Fruit fly (Drosophila melanogaster) whole organism, adult: ENCODE results near the gene CG12480.

Experiments used
- CG11617 ChIP-seq: fragments of 200-800 bp; sonication (Bioruptor generic); optimal IDR thresholded peaks from 2 replicates; lab custom pipeline; 2017; ENCODE audit warnings: mild to moderate bottlenecking, missing biosample characterization, missing genetic modification reagents, missing genetic modification characterization
- CG12768 ChIP-seq: fragments of 200-800 bp; sonication (Bioruptor generic); optimal IDR thresholded peaks from 2 replicates; lab custom pipeline; 2017; ENCODE audit warnings: missing biosample characterization, missing genetic modification characterization, mild to moderate bottlenecking, moderate library complexity, missing genetic modification reagents
- CG14711 ChIP-seq: fragments of 200-800 bp; sonication (Bioruptor generic); optimal IDR thresholded peaks from 2 replicates; lab custom pipeline; 2018; ENCODE audit warnings: missing biosample characterization, mild to moderate bottlenecking, missing genetic modification characterization, moderate library complexity
- CG1620 ChIP-seq: fragments of 200-800 bp; sonication (Bioruptor generic); optimal IDR thresholded peaks from 2 replicates; lab custom pipeline; 2016; ENCODE audit warnings: missing biosample characterization, missing genetic modification characterization
- CG33017 ChIP-seq: fragments of 200-800 bp; sonication (Bioruptor generic); optimal IDR thresholded peaks from 2 replicates; lab custom pipeline; 2018; ENCODE audit warnings: missing biosample characterization, mild to moderate bottlenecking, missing genetic modification characterization, moderate library complexity
- CG5204 ChIP-seq: fragments of 200-800 bp; sonication (Bioruptor generic); optimal IDR thresholded peaks from 2 replicates; lab custom pipeline; 2016; ENCODE audit warnings: missing biosample characterization, missing genetic modification characterization
- CG7045 ChIP-seq: fragments of 200-800 bp; sonication (Bioruptor generic); optimal IDR thresholded peaks from 2 replicates; lab custom pipeline; 2017; ENCODE audit warnings: missing biosample characterization, mild to moderate bottlenecking, missing genetic modification characterization
- CG7101 ChIP-seq: fragments of 200-800 bp; sonication (Bioruptor generic); optimal IDR thresholded peaks from 2 replicates; lab custom pipeline; 2018; ENCODE audit warnings: missing biosample characterization, mild to moderate bottlenecking, missing genetic modification characterization, moderate library complexity
- Clk ChIP-seq: fragments of 200-800 bp; sonication (Bioruptor generic); optimal IDR thresholded peaks from 2 replicates; lab custom pipeline; 2017; ENCODE audit warnings: missing biosample characterization, missing genetic modification characterization
- Crg-1 ChIP-seq: fragments of 200-800 bp; sonication (Bioruptor generic); optimal IDR thresholded peaks from 2 replicates; lab custom pipeline; 2016; ENCODE audit warnings: missing biosample characterization, missing genetic modification characterization
- Hr96 ChIP-seq: fragments of 200-800 bp; sonication (Bioruptor generic); optimal IDR thresholded peaks from 2 replicates; lab custom pipeline; 2016; ENCODE audit warnings: missing biosample characterization, missing genetic modification characterization
- Mnt ChIP-seq: fragments of 200-800 bp; sonication (Bioruptor generic); optimal IDR thresholded peaks from 2 replicates; lab custom pipeline; 2016; ENCODE audit warnings: missing biosample characterization, mild to moderate bottlenecking, missing genetic modification characterization
- bab1 ChIP-seq: fragments of 200-800 bp; sonication (Bioruptor generic); optimal IDR thresholded peaks from 3 replicates; lab custom pipeline; 2019; ENCODE audit warnings: missing biosample characterization, mild to moderate bottlenecking, missing genetic modification characterization, moderate library complexity
- cic ChIP-seq: fragments of 200-800 bp; sonication (Bioruptor generic); optimal IDR thresholded peaks from 2 replicates; lab custom pipeline; 2017; ENCODE audit warnings: missing biosample characterization, mild to moderate bottlenecking, missing genetic modification characterization, moderate library complexity
- cnc ChIP-seq, 2 experiments: fragments of >200 bp; optimal IDR thresholded peaks; 2 replicates each; lab custom pipeline; 2017
- kay ChIP-seq: fragments of 200-800 bp; sonication (Bioruptor generic); peaks from one replicate; lab custom pipeline; 2016; ENCODE audit warnings: missing biosample characterization, missing genetic modification characterization, borderline replicate concordance
- ovo ChIP-seq: fragments of 200-800 bp; sonication (Bioruptor generic); optimal IDR thresholded peaks from 2 replicates; lab custom pipeline; 2016; ENCODE audit warnings: missing biosample characterization, missing genetic modification characterization
- pad ChIP-seq: fragments of 200-800 bp; sonication (Bioruptor generic); optimal IDR thresholded peaks from 3 replicates; lab custom pipeline; 2017; ENCODE audit warnings: missing biosample characterization, missing genetic modification characterization, mild to moderate bottlenecking, moderate library complexity, missing genetic modification reagents
- tj ChIP-seq: fragments of 200-800 bp; sonication (Bioruptor generic); optimal IDR thresholded peaks from 3 replicates; lab custom pipeline; 2017; ENCODE audit warnings: missing biosample characterization, mild to moderate bottlenecking, missing genetic modification characterization, moderate library complexity
- toe ChIP-seq: fragments of 200-800 bp; sonication (Bioruptor generic); optimal IDR thresholded peaks from 2 replicates; lab custom pipeline; 2016; ENCODE audit warnings: missing biosample characterization, missing genetic modification characterization

CG12480 gene

DNA sequence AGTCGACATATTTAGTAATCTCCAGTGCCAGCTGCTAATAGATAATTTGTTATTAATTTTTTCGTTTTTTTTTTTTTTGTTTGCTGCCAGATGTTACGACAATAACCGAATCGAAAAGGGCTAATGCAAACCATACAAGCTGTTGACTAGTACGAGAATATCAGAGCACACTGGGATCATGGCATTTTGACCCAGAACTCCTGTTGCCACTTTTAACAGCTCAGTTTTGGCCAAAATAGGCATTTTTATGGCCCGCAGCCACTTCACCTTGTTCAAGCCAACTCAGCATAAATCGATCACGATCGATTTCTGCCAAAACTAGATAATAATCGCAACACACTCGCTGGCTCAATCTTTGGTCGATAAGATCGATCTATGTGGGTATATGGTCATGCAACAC is 17.5 kb upstream of the CG12480 start, which contains the start of gene CG12479:
CG12479 (minus strand) TSS at position 101 of the 400 bp plus-strand sequence.
- TF ChIP-seq pad (GFP tag; lab: Kevin White, UChicago) (no peak), ovo (GFP tag; lab: Kevin White, UChicago) (no peak), Hr96 (GFP tag; lab: Kevin White, UChicago) (no peak), Mnt (GFP tag; lab: Kevin White, UChicago) (no peak), cnc (optimal IDR thresholded peaks at IDR 0.05; lab: Kevin White, UChicago) (no peak), kay (no peak), Crg-1 (no peak), CG5204 (GFP tag; lab: Kevin White, UChicago) (no peak)

DNA sequence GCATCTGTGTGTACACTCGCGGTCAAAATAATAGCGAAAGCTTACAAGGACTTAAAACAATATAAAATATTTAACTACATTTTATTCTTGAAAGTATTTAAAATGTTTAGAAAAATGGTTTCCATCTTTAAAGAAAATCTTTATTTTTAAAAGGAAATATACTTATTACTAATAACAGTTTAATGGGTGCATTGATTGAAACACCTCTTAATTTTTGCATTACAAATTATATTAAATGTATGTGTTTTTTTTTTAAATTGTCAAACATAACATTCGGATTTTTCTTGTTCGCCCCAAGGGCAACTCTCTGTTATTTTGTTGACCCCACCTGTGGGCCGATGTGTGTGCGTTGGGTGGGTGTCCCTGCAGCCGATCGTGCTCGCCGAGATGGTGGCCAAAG is 15.7 kb upstream of the CG12480 start:
- TF ChIP-seq CG11617 (GFP tag; lab: Kevin White, UChicago) (no peak), Crg-1 (no peak), CG33017 (tag; lab: Kevin White, UChicago) (no peak), CG14711 (tag; lab: Kevin White, UChicago) (no peak), CG5204 (GFP tag; lab: Kevin White, UChicago) (no peak), Hr96 (GFP tag; lab: Kevin White, UChicago) (no peak), Clk (no peak)

- TF ChIP-seq bab1: no peak
- TF ChIP-seq CG1620: no peak
- TF ChIP-seq tj (GFP tag; lab: Kevin White, UChicago): no peak
- TF ChIP-seq ovo (GFP tag; lab: Kevin White, UChicago): no peak
- no peak for TF ChIP-seq CG5204 (GFP tag; lab: Kevin White, UChicago)
- TF ChIP-seq kay: no peak
- TF ChIP-seq CG11617 (GFP tag; lab: Kevin White, UChicago): no peak
Observed at dm6 chrX:14172524-14172923, 3.1 kb downstream of the CG12480 start, which contains the start of gene betaNACtes1. Gene betaNACtes1, minus strand, starts transcription at chrX:14172624.

dm6 chrX:14173654-14174053 is 4.3 kb downstream of the CG12480 start:
- TF ChIP-seq bab1 (no peak), CG11617 (GFP tag; lab: Kevin White, UChicago) (no peak), ovo (GFP tag; lab: Kevin White, UChicago) (no peak), Mnt (GFP tag; lab: Kevin White, UChicago) (no peak), kay (no peak), Clk (no peak), CG14711 (tag; lab: Kevin White, UChicago) (no peak), CG33017 (tag; lab: Kevin White, UChicago) (no peak), CG5204 (GFP tag; lab: Kevin White, UChicago) (no peak), CG12768 (no peak), toe (GFP tag; lab: Kevin White, UChicago) (no peak)

DNA sequence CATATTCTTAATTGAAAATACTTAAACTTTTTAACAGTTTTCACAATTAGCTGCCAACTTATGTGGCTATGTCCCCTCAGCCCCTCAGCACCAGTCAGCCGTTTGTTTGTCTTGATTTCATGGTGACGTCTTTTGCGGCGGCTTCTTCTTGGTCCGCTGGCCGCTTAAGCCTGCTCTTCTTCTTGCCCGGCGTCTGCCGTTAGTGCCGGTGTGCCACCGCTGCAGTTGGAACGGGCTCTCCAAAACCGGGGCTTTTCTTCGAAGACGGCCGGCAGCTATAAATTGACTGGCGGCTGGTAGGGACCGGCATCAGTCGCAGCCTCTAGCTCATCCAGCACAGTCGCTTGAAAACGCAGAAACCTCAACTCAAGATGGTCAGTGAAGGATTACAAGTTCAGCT is 5.1 kb downstream of the CG12480 start, which contains the start of gene CG1368:
CG1368 (plus strand) TSS at position 301 of the 400 bp plus-strand sequence.
- no peak for TF ChIP-seq CG12768
- TF ChIP-seq cic (GFP tag; lab: Kevin White, UChicago): no peak
- no peak for TF ChIP-seq Crg-1
- no peak for TF ChIP-seq bab1
- no peak for TF ChIP-seq CG14711 (tag; lab: Kevin White, UChicago)
- no peak for TF ChIP-seq tj (GFP tag; lab: Kevin White, UChicago)
- no peak for TF ChIP-seq CG11617 (GFP tag; lab: Kevin White, UChicago)
- TF ChIP-seq pad (GFP tag; lab: Kevin White, UChicago): no peak
- no peak for TF ChIP-seq CG1620

dm6 chrX:14175663-14176062 is 6.3 kb downstream of the CG12480 start:
- no peak for TF ChIP-seq Crg-1
- TF ChIP-seq kay: no peak
- TF ChIP-seq CG33017 (tag; lab: Kevin White, UChicago): no peak
- no peak for TF ChIP-seq toe (GFP tag; lab: Kevin White, UChicago)
- no peak for TF ChIP-seq ovo (GFP tag; lab: Kevin White, UChicago)
- TF ChIP-seq cnc (optimal IDR thresholded peaks at IDR 0.05; lab: Kevin White, UChicago): no peak
- no peak for TF ChIP-seq CG11617 (GFP tag; lab: Kevin White, UChicago)
- TF ChIP-seq CG12768: no peak
- no peak for TF ChIP-seq bab1
- TF ChIP-seq Hr96 (GFP tag; lab: Kevin White, UChicago): no peak
- no peak for TF ChIP-seq Clk
- no peak for TF ChIP-seq CG5204 (GFP tag; lab: Kevin White, UChicago)
- TF ChIP-seq CG7101 (tag; lab: Kevin White, UChicago): no peak
- TF ChIP-seq pad (GFP tag; lab: Kevin White, UChicago): no peak
- no peak for TF ChIP-seq tj (GFP tag; lab: Kevin White, UChicago)
- no peak for TF ChIP-seq Mnt (GFP tag; lab: Kevin White, UChicago)
- TF ChIP-seq CG14711 (tag; lab: Kevin White, UChicago): no peak

DNA sequence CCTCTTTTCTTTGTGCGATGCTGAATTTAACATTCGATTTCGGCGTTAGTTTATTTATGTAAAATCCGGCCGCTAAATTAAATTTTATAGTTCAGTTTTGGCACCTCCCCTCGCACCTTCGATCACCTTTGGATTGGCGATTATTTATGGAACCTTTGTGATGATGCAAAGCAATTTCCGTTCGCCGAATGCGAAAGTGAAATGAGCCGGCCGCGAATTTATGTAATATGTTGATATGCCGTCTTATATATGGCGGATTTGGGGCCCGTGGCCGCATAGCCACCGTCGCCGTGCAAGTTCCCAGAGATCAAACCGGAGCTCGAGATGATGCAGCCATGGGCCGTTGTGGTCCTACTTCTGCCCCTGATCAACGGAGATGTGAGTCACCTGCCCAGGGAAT is 7.2 kb downstream of the CG12480 start, which contains the start of gene CG11581:
CG11581 (plus strand) TSS at position 301 of the 400 bp plus-strand sequence.
- TF ChIP-seq Clk: no peak
- TF ChIP-seq tj (GFP tag; lab: Kevin White, UChicago): no peak

DNA sequence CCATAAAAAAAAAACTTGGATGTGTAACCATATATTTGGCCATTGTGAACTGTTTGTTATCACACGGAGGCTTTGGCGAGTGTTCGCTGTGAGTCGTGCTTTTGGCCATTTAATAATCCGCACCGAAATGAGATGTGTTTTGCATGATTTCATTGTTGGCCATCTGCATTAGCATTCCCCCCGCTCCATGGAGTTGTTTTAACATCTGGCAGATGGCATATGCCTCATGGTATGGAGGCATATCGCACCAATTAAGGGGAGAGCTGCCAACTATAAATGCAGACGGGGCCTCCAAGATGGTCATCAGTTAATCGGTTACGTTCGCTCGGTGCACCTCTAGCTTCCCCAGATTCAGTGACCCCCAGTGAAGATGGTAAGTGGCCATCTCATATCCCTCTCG is 11.3 kb downstream of the CG12480 start, which contains the start of gene CG11584:
CG11584 (plus strand) TSS at position 301 of the 400 bp plus-strand sequence.
- no peak for TF ChIP-seq CG7045 (GFP tag; lab: Kevin White, UChicago)
- no peak for TF ChIP-seq CG1620
- TF ChIP-seq Hr96 (GFP tag; lab: Kevin White, UChicago): no peak
- no peak for TF ChIP-seq CG12768
- TF ChIP-seq Clk: no peak
- TF ChIP-seq CG7101 (tag; lab: Kevin White, UChicago): no peak
- TF ChIP-seq CG14711 (tag; lab: Kevin White, UChicago): no peak
- no peak for TF ChIP-seq tj (GFP tag; lab: Kevin White, UChicago)
- TF ChIP-seq cic (GFP tag; lab: Kevin White, UChicago): no peak
- TF ChIP-seq kay: no peak
- TF ChIP-seq toe (GFP tag; lab: Kevin White, UChicago): no peak
- TF ChIP-seq Crg-1: no peak
- TF ChIP-seq pad (GFP tag; lab: Kevin White, UChicago): no peak
- TF ChIP-seq CG11617 (GFP tag; lab: Kevin White, UChicago): no peak
- TF ChIP-seq Mnt (GFP tag; lab: Kevin White, UChicago): no peak
- no peak for TF ChIP-seq ovo (GFP tag; lab: Kevin White, UChicago)
- TF ChIP-seq bab1: no peak
- TF ChIP-seq CG33017 (tag; lab: Kevin White, UChicago): no peak
- TF ChIP-seq CG5204 (GFP tag; lab: Kevin White, UChicago): no peak
- no peak for TF ChIP-seq cnc (optimal IDR thresholded peaks at IDR 0.05; lab: Kevin White, UChicago)
